Worm (Caenorhabditis elegans) whole organism, late embryonic: Measurements from ENCODE around the gene K05F6.10.

Source experiments
- C08G9.2 ChIP-seq: sonication (generic microtip); optimal IDR thresholded peaks from 2 replicates; lab custom pipeline; 2016; ENCODE audit warnings: mild to moderate bottlenecking, missing genetic modification characterization, moderate library complexity, missing compliant biosample characterization
- ceh-14 ChIP-seq: sonication (generic microtip); optimal IDR thresholded peaks from 2 replicates; lab custom pipeline; 2016; ENCODE audit warnings: missing genotype, missing genetic modification characterization, missing compliant biosample characterization
- fkh-6 ChIP-seq: sonication (generic microtip); optimal IDR thresholded peaks from 2 replicates; lab custom pipeline; 2016; ENCODE audit warnings: missing genetic modification characterization, missing compliant biosample characterization
- lin-11 ChIP-seq: fragments of 200-800 bp; sonication (Bioruptor generic); optimal IDR thresholded peaks from 2 replicates; lab custom pipeline; 2018; ENCODE audit warnings: mild to moderate bottlenecking, missing genetic modification characterization, missing compliant biosample characterization
- mec-3 ChIP-seq: sonication (generic microtip); optimal IDR thresholded peaks from 2 replicates; lab custom pipeline; 2016; ENCODE audit warnings: borderline replicate concordance, missing genetic modification characterization, missing compliant biosample characterization
- nfya-1 ChIP-seq: sonication (generic microtip); optimal IDR thresholded peaks from 2 replicates; lab custom pipeline; 2017; ENCODE audit warnings: missing genetic modification characterization, mild to moderate bottlenecking, missing compliant biosample characterization, antibody characterized with exemption, moderate library complexity
- npax-4 ChIP-seq: sonication (generic microtip); optimal IDR thresholded peaks from 2 replicates; lab custom pipeline; 2016; ENCODE audit warnings: missing genetic modification characterization, missing compliant biosample characterization
- unc-86 ChIP-seq: sonication (generic microtip); optimal IDR thresholded peaks from 2 replicates; lab custom pipeline; 2016; ENCODE audit warnings: missing genetic modification characterization, missing compliant biosample characterization

DNA sequence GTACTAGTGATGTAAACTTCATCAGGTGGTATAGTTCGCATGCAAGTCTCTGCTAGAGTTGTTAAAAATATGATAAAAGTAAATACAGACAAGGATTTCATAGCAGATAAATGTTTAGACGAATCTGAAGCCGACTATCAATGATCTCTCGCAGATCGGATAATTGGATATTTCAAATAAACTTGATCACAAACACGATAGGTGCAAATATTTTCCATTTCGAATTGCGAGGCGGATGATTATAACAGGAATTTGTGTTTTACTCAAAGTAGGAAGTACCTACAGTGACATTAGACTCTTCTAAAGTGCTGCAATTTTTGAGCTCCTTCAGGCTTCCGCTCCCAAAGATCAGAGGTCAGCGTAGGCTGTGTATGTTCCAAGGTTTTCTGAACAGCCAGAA is 13.9 kb upstream of the K05F6.10 start, which contains the start of gene T07H3.7:
- no peak for TF ChIP-seq ceh-14
- TF ChIP-seq unc-86 (tag; lab: Kevin White, UChicago), result no peak
- no peak for TF ChIP-seq C08G9.2 (tag; lab: Kevin White, UChicago)
- TF ChIP-seq lin-11, result no peak
- no peak for TF ChIP-seq fkh-6 (tag; lab: Kevin White, UChicago)
- no peak for TF ChIP-seq npax-4 (tag; lab: Kevin White, UChicago)
- TF ChIP-seq mec-3 (tag; lab: Kevin White, UChicago), result no peak
- no peak for TF ChIP-seq nfya-1
